Worm (Caenorhabditis elegans) whole organism, late embryonic: ENCODE measurements around the gene F16G10.13.

Experiments
- ama-1 ChIP-seq: fragments of 150-350 bp; optimal IDR thresholded peaks from 2 replicates; lab custom pipeline; 2014
- ceh-30 ChIP-seq: fragments of 150-350 bp; optimal IDR thresholded peaks from 2 replicates; lab custom pipeline; 2014; ENCODE audit warnings: missing biosample characterization, missing genetic modification characterization
- fkh-10 ChIP-seq: fragments of 150-350 bp; optimal IDR thresholded peaks from 2 replicates; lab custom pipeline; 2014; ENCODE audit warnings: missing biosample characterization, missing genetic modification reagents, missing genetic modification characterization
- hlh-6 ChIP-seq: sonication (generic microtip); optimal IDR thresholded peaks from 2 replicates; lab custom pipeline; 2016; ENCODE audit warnings: missing genotype, missing genetic modification characterization, missing compliant biosample characterization
- pha-4 ChIP-seq: fragments of 150-350 bp; optimal IDR thresholded peaks from 2 replicates; lab custom pipeline; 2018; ENCODE audit warnings: missing biosample characterization, missing genetic modification reagents, missing genetic modification characterization
- pqm-1 ChIP-seq: sonication (generic microtip); optimal IDR thresholded peaks from 2 replicates; lab custom pipeline; 2016; ENCODE audit warnings: missing genetic modification characterization, missing compliant biosample characterization
- rnt-1 ChIP-seq: sonication (generic microtip); optimal IDR thresholded peaks from 2 replicates; lab custom pipeline; 2016; ENCODE audit warnings: missing genetic modification characterization, missing compliant biosample characterization
- tbx-7 ChIP-seq: sonication (generic microtip); optimal IDR thresholded peaks from 2 replicates; lab custom pipeline; 2016; ENCODE audit warnings: missing genotype, missing genetic modification characterization, missing compliant biosample characterization
- unc-3 ChIP-seq, 2 experiments: fragments of 200-800 bp in 1 of 2; sonication (Bioruptor generic) in 1 of 2; sonication (generic microtip) in 1 of 2; conservative IDR thresholded peaks in 1 of 2; optimal IDR thresholded peaks in 1 of 2; 2 replicates each; pipeline versions ENCODE4 v1.3.6 to Lab custom; 2016 to 2022; ENCODE audit warnings: missing compliant biosample characterization in 2 of 2, missing genetic modification characterization in 2 of 2, missing genetic modification reagents in 1 of 2
- unc-55 ChIP-seq: sonication (generic microtip); optimal IDR thresholded peaks from 2 replicates; lab custom pipeline; 2017; ENCODE audit warnings: missing biosample characterization, missing genetic modification reagents, missing genetic modification characterization

DNA sequence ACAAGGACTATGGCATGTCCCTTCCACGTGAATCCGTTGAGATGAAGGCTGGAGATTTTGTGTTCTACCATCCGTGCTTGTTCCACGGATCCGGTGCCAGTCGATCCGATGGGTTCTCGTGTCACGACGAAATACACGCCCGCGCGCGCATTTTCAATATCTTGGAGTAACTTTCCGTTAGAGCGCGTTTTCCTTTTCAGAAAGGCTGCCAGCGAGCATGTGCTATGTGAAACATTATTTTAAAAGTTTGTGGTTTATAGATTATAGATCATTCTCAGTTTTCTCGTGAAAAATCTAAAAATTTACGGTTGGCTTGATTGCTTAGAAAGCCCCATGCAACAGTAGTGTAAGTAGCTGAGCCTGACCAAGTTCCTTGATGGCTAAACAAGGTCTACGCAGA lies 23.1 kb upstream of the F16G10.13 start, which contains the start of gene fbxc-20:
- TF ChIP-seq pqm-1 (tag; lab: Kevin White, UChicago) (no peak), pha-4 (no peak), ceh-30 (tag; lab: Kevin White, UChicago) (no peak), unc-55 (GFP tag; lab: Kevin White, UChicago) (no peak), ama-1 (lab: Kevin White, UChicago) (no peak), rnt-1 (tag; lab: Kevin White, UChicago) (no peak), fkh-10 (no peak), hlh-6 (tag; lab: Kevin White, UChicago) (no peak), unc-3 (GFP tag; conservative IDR thresholded peaks at IDR 0.05; lab: Robert Waterston, UW) (no peak), unc-3 (tag; optimal IDR thresholded peaks at IDR 0.05; lab: Kevin White, UChicago) (no peak), tbx-7 (tag; lab: Kevin White, UChicago) (no peak)
